Fruit fly (Drosophila melanogaster) whole organism, embryonic: Measurements from ENCODE around the gene Pep.

Experiments used
- Bgb ChIP-seq: fragments of 200-800 bp; sonication (Bioruptor generic); IDR thresholded peaks from 2 replicates; pipeline ENCODE4 v1.3.6; 2022; ENCODE audit warnings: missing biosample characterization, missing genetic modification characterization; ENCODE audit not compliant: partially characterized antibody
- CG12104 ChIP-seq: fragments of 200-800 bp; sonication (Bioruptor generic); optimal IDR thresholded peaks from 3 replicates; lab custom pipeline; 2016; ENCODE audit warnings: missing biosample characterization, missing genetic modification characterization
- CG12744 ChIP-seq: fragments of 200-800 bp; sonication (Bioruptor generic); optimal IDR thresholded peaks from 2 replicates; lab custom pipeline; 2016; ENCODE audit warnings: missing biosample characterization, missing genetic modification characterization
- CG13123 ChIP-seq: fragments of 200-800 bp; sonication (Bioruptor generic); optimal IDR thresholded peaks from 2 replicates; lab custom pipeline; 2016; ENCODE audit warnings: missing biosample characterization, missing genetic modification characterization
- CG13287 ChIP-seq: fragments of 200-800 bp; sonication (Bioruptor generic); IDR thresholded peaks from 2 replicates; pipeline ENCODE4 v1.3.6; 2022; ENCODE audit warnings: missing biosample characterization, missing genetic modification characterization; ENCODE audit not compliant: partially characterized antibody
- CG14710 ChIP-seq: fragments of 200-800 bp; sonication (Bioruptor generic); optimal IDR thresholded peaks from 3 replicates; lab custom pipeline; 2019; ENCODE audit warnings: missing biosample characterization, mild to moderate bottlenecking, missing genetic modification characterization, moderate library complexity
- CG14860 ChIP-seq: fragments of 200-800 bp; sonication (Bioruptor generic); IDR thresholded peaks from 3 replicates; pipeline ENCODE4 v1.3.6; 2022; ENCODE audit warnings: missing biosample characterization, missing genetic modification characterization; ENCODE audit not compliant: partially characterized antibody
- CG15514 ChIP-seq: fragments of 200-800 bp; sonication (Bioruptor generic); optimal IDR thresholded peaks from 3 replicates; lab custom pipeline; 2017; ENCODE audit warnings: missing biosample characterization, missing genetic modification characterization, mild to moderate bottlenecking, moderate library complexity, missing genetic modification reagents
- CG17802 ChIP-seq: fragments of 200-800 bp; sonication (Bioruptor generic); optimal IDR thresholded peaks from 2 replicates; lab custom pipeline; 2018; ENCODE audit warnings: missing biosample characterization, mild to moderate bottlenecking, missing genetic modification characterization, moderate library complexity
- CG3163 ChIP-seq: fragments of 200-800 bp; sonication (Bioruptor generic); optimal IDR thresholded peaks from 3 replicates; lab custom pipeline; 2016; ENCODE audit warnings: missing biosample characterization, missing genetic modification characterization
- CG32532 ChIP-seq: fragments of 200-800 bp; sonication (Bioruptor generic); IDR thresholded peaks from 2 replicates; pipeline ENCODE4 v1.3.6; 2022; ENCODE audit warnings: missing biosample characterization, missing genetic modification characterization
- CG42726 ChIP-seq: fragments of 200-800 bp; sonication (Bioruptor generic); IDR thresholded peaks from 2 replicates; pipeline ENCODE4 v1.3.6; 2022; ENCODE audit warnings: missing biosample characterization, missing genetic modification characterization; ENCODE audit not compliant: partially characterized antibody
- CG4360 ChIP-seq: fragments of 200-800 bp; sonication (Bioruptor generic); IDR thresholded peaks from 2 replicates; pipeline ENCODE4 v1.3.6; 2022; ENCODE audit warnings: missing biosample characterization, missing genetic modification characterization
- CG4820 ChIP-seq: fragments of 200-800 bp; sonication (Bioruptor generic); optimal IDR thresholded peaks from 3 replicates; lab custom pipeline; 2016; ENCODE audit warnings: missing biosample characterization, missing genetic modification characterization
- CG7928 ChIP-seq: fragments of 200-800 bp; sonication (Bioruptor generic); optimal IDR thresholded peaks from 2 replicates; lab custom pipeline; 2017; ENCODE audit warnings: missing biosample characterization, mild to moderate bottlenecking, missing genetic modification characterization
- CG8281 ChIP-seq: fragments of 200-800 bp; sonication (Bioruptor generic); optimal IDR thresholded peaks from 2 replicates; lab custom pipeline; 2018; ENCODE audit warnings: missing biosample characterization, mild to moderate bottlenecking, missing genetic modification characterization, moderate library complexity
- CG9876 ChIP-seq: fragments of 200-800 bp; sonication (Bioruptor generic); optimal IDR thresholded peaks from 2 replicates; lab custom pipeline; 2016; ENCODE audit warnings: missing biosample characterization, missing genetic modification characterization
- Deaf1 ChIP-seq: fragments of 200-800 bp; optimal IDR thresholded peaks from 3 replicates; lab custom pipeline; 2019; ENCODE audit warnings: missing biosample characterization, mild to moderate bottlenecking, missing genetic modification characterization, moderate library complexity
- Dll ChIP-seq: fragments of 200-800 bp; sonication (Bioruptor generic); IDR thresholded peaks from 4 replicates; pipeline ENCODE4 v1.3.6; 2022; ENCODE audit warnings: missing biosample characterization, missing genetic modification characterization; ENCODE audit not compliant: partially characterized antibody
- ERR ChIP-seq: fragments of 200-800 bp; sonication (Bioruptor generic); optimal IDR thresholded peaks from 2 replicates; lab custom pipeline; 2016; ENCODE audit warnings: missing biosample characterization, missing genetic modification characterization
- Eip74EF ChIP-seq, 2 experiments: fragments of 200-800 bp in 1 of 2; fragments of >200 bp in 1 of 2; sonication (Bioruptor generic) in 1 of 2; optimal IDR thresholded peaks; 2 replicates each; lab custom pipeline; 2017 to 2019; ENCODE audit warnings: missing biosample characterization in 2 of 2, missing genetic modification characterization in 2 of 2, mild to moderate bottlenecking in 1 of 2, moderate library complexity in 1 of 2
- Hr78 ChIP-seq, 2 experiments: fragments of 200-800 bp in 1 of 2; fragments of >200 bp in 1 of 2; sonication (Bioruptor generic) in 1 of 2; optimal IDR thresholded peaks; 2 replicates each; lab custom pipeline; 2017 to 2019; ENCODE audit warnings: missing biosample characterization in 2 of 2, missing genetic modification characterization in 2 of 2, mild to moderate bottlenecking in 1 of 2, moderate library complexity in 1 of 2
- Lpt ChIP-seq: fragments of >200 bp; optimal IDR thresholded peaks from 2 replicates; lab custom pipeline; 2018; ENCODE audit warnings: missing biosample characterization, missing genetic modification characterization
- Med ChIP-seq: fragments of 200-800 bp; sonication (Bioruptor generic); peaks from one replicate; lab custom pipeline; 2016; ENCODE audit warnings: missing biosample characterization, missing genetic modification characterization, mild to moderate bottlenecking, inconsistent platforms, moderate library complexity
- Rx ChIP-seq: fragments of 200-800 bp; sonication (Bioruptor generic); IDR thresholded peaks from 2 replicates; pipeline ENCODE4 v1.3.6; 2022; ENCODE audit warnings: missing biosample characterization, missing genetic modification characterization
- abd-A ChIP-seq: fragments of 200-800 bp; sonication (Bioruptor generic); optimal IDR thresholded peaks from 3 replicates; lab custom pipeline; 2019; ENCODE audit warnings: missing biosample characterization, mild to moderate bottlenecking, missing genetic modification characterization, moderate library complexity
- amos ChIP-seq: fragments of 200-800 bp; sonication (Bioruptor generic); IDR thresholded peaks from 2 replicates; pipeline ENCODE4 v1.3.6; 2022; ENCODE audit warnings: missing biosample characterization, missing genetic modification characterization; ENCODE audit not compliant: partially characterized antibody
- bbx ChIP-seq: fragments of 200-800 bp; sonication (Bioruptor generic); IDR thresholded peaks from 2 replicates; pipeline ENCODE4 v1.3.6; 2022; ENCODE audit warnings: missing biosample characterization, missing genetic modification characterization; ENCODE audit not compliant: partially characterized antibody
- cg ChIP-seq: fragments of 200-800 bp; sonication (Bioruptor generic); optimal IDR thresholded peaks from 3 replicates; lab custom pipeline; 2019; ENCODE audit warnings: missing biosample characterization, mild to moderate bottlenecking, missing genetic modification characterization, moderate library complexity
- chinmo ChIP-seq: fragments of 200-800 bp; sonication (Bioruptor generic); IDR thresholded peaks from 4 replicates; pipeline ENCODE4 v1.3.6; 2022; ENCODE audit warnings: missing biosample characterization, missing genetic modification characterization; ENCODE audit not compliant: partially characterized antibody
- danr ChIP-seq: fragments of 200-800 bp; sonication (Bioruptor generic); IDR thresholded peaks from 2 replicates; pipeline ENCODE4 v1.3.6; 2022; ENCODE audit warnings: missing biosample characterization, missing genetic modification characterization
- dm ChIP-seq: fragments of 200-800 bp; sonication (Bioruptor generic); optimal IDR thresholded peaks from 3 replicates; lab custom pipeline; 2016; ENCODE audit warnings: missing biosample characterization, missing genetic modification characterization
- ftz-f1 ChIP-seq: fragments of 200-800 bp; sonication (Bioruptor generic); optimal IDR thresholded peaks from 2 replicates; lab custom pipeline; 2016; ENCODE audit warnings: missing biosample characterization, missing genetic modification characterization
- jing ChIP-seq: fragments of 200-800 bp; sonication (Bioruptor generic); optimal IDR thresholded peaks from 2 replicates; lab custom pipeline; 2018; ENCODE audit warnings: missing biosample characterization, mild to moderate bottlenecking, missing genetic modification characterization
- kay ChIP-seq: fragments of 200-800 bp; sonication (Bioruptor generic); optimal IDR thresholded peaks from 2 replicates; lab custom pipeline; 2016; ENCODE audit warnings: missing biosample characterization, missing genetic modification characterization
- knrl ChIP-seq: fragments of 200-800 bp; sonication (Bioruptor generic); IDR thresholded peaks from 3 replicates; pipeline ENCODE4 v1.3.6; 2022; ENCODE audit warnings: missing biosample characterization, missing genetic modification characterization; ENCODE audit not compliant: partially characterized antibody
- mirr ChIP-seq: fragments of 200-800 bp; sonication (Bioruptor generic); optimal IDR thresholded peaks from 3 replicates; lab custom pipeline; 2018; ENCODE audit warnings: missing biosample characterization, mild to moderate bottlenecking, missing genetic modification characterization
- rib ChIP-seq: fragments of 200-800 bp; sonication (Bioruptor generic); IDR thresholded peaks from 2 replicates; pipeline ENCODE4 v1.3.6; 2022; ENCODE audit warnings: missing biosample characterization, missing genetic modification characterization
- scrt ChIP-seq: fragments of 200-800 bp; sonication (Bioruptor generic); optimal IDR thresholded peaks from 2 replicates; lab custom pipeline; 2018; ENCODE audit warnings: missing biosample characterization, mild to moderate bottlenecking, missing genetic modification characterization, moderate library complexity
- sna ChIP-seq: fragments of 200-800 bp; sonication (Bioruptor generic); IDR thresholded peaks from 2 replicates; pipeline ENCODE4 v1.3.6; 2022; ENCODE audit warnings: missing biosample characterization, missing genetic modification characterization; ENCODE audit not compliant: partially characterized antibody
- sob ChIP-seq: fragments of 200-800 bp; sonication (Bioruptor generic); IDR thresholded peaks from 2 replicates; pipeline ENCODE4 v1.3.6; 2022; ENCODE audit warnings: missing biosample characterization, missing genetic modification characterization
- sqz ChIP-seq: fragments of 200-800 bp; sonication (Bioruptor generic); optimal IDR thresholded peaks from 3 replicates; lab custom pipeline; 2018; ENCODE audit warnings: missing biosample characterization, mild to moderate bottlenecking, missing genetic modification characterization
- tgo ChIP-seq: fragments of 200-800 bp; sonication (Bioruptor generic); IDR thresholded peaks from 3 replicates; pipeline ENCODE4 v1.3.6; 2022; ENCODE audit warnings: missing biosample characterization, missing genetic modification characterization
- tna ChIP-seq: fragments of 200-800 bp; sonication (Bioruptor generic); IDR thresholded peaks from 2 replicates; pipeline ENCODE4 v1.3.6; 2022; ENCODE audit warnings: missing biosample characterization, missing genetic modification characterization; ENCODE audit not compliant: partially characterized antibody
- z ChIP-seq: fragments of 200-800 bp; sonication (Bioruptor generic); IDR thresholded peaks from 3 replicates; pipeline ENCODE4 v1.3.6; 2022; ENCODE audit warnings: missing biosample characterization, missing genetic modification characterization
- zen ChIP-seq: fragments of 200-800 bp; sonication (Bioruptor generic); optimal IDR thresholded peaks from 3 replicates; lab custom pipeline; 2018; ENCODE audit warnings: missing biosample characterization, mild to moderate bottlenecking, missing genetic modification characterization, moderate library complexity
- zen2 ChIP-seq: fragments of 200-800 bp; sonication (Bioruptor generic); IDR thresholded peaks from 3 replicates; pipeline ENCODE4 v1.3.6; 2022; ENCODE audit warnings: missing biosample characterization, missing genetic modification characterization; ENCODE audit not compliant: partially characterized antibody
- zf30C ChIP-seq: fragments of 200-800 bp; sonication (Bioruptor generic); optimal IDR thresholded peaks from 3 replicates; lab custom pipeline; 2018; ENCODE audit warnings: missing biosample characterization, mild to moderate bottlenecking, missing genetic modification characterization

The Pep gene

dm6 chr3L:17613972-17614384, 30.9 kb downstream of the Pep start (continued):
- TF ChIP-seq Rx (GFP tag; lab: Robert Waterston, UW): no peak
- TF ChIP-seq Eip74EF (GFP tag; optimal IDR thresholded peaks at IDR 0.05; lab: Kevin White, UChicago): peak in 1 of 2 experiments; percentile 79
- peak; percentile 87 for TF ChIP-seq cg (GFP tag; lab: Kevin White, UChicago)
- TF ChIP-seq zen2 (GFP tag; lab: Robert Waterston, UW): peak; percentile 44; the same call in 1 of the 3 replicates
- TF ChIP-seq kay (GFP tag; lab: Kevin White, UChicago): peak; percentile 29
- peak; percentile 99 for TF ChIP-seq chinmo
- TF ChIP-seq mirr (GFP tag; lab: Kevin White, UChicago): peak; percentile 53
- TF ChIP-seq CG13287 (GFP tag; lab: Robert Waterston, UW): peak; percentile 58; the same call in 1 of the 2 replicates
- TF ChIP-seq Hr78 (GFP tag; optimal IDR thresholded peaks at IDR 0.05; lab: Kevin White, UChicago): peak in 1 of 2 experiments; percentile 38
- TF ChIP-seq knrl (GFP tag; lab: Robert Waterston, UW): 0 out of 3 replicates have a peak, but pooled peaks have one; percentile 9
- peak; percentile 75 for TF ChIP-seq sqz (GFP tag; lab: Kevin White, UChicago)
- peak; percentile 78 for TF ChIP-seq CG4360 (GFP tag; lab: Robert Waterston, UW)
- no peak for TF ChIP-seq zen (tag; lab: Kevin White, UChicago)
- no peak for TF ChIP-seq CG8281 (tag; lab: Kevin White, UChicago)
- no peak for TF ChIP-seq CG9876 (GFP tag; lab: Kevin White, UChicago)
- peak; percentile 51 for TF ChIP-seq Deaf1
- no peak for TF ChIP-seq CG12744 (GFP tag; lab: Kevin White, UChicago)
- TF ChIP-seq ERR (GFP tag; lab: Kevin White, UChicago): peak; percentile 17
- peak; percentile 13; the same call in 1 of the 2 replicates for TF ChIP-seq CG42726
- TF ChIP-seq CG7928 (GFP tag; lab: Kevin White, UChicago): no peak
- TF ChIP-seq dm (GFP tag; lab: Kevin White, UChicago): no peak
- peak; percentile 71 for TF ChIP-seq rib (GFP tag; lab: Robert Waterston, UW)
- TF ChIP-seq CG17802 (tag; lab: Kevin White, UChicago): no peak
- TF ChIP-seq CG13123 (GFP tag; lab: Kevin White, UChicago): no peak
- TF ChIP-seq tna (GFP tag; lab: Robert Waterston, UW): 0 out of 2 replicates have a peak, but pooled peaks have one; percentile 27
- TF ChIP-seq ftz-f1 (GFP tag; lab: Kevin White, UChicago): peak; percentile 98
- TF ChIP-seq danr (GFP tag; lab: Robert Waterston, UW): no peak
- 0 out of 2 replicates have a peak, but pooled peaks have one; percentile 32 for TF ChIP-seq sna (GFP tag; lab: Robert Waterston, UW)
- peak; percentile 37; the same call in 1 of the 3 replicates for TF ChIP-seq CG14860
- peak; percentile 6 for TF ChIP-seq Med (GFP tag; lab: Kevin White, UChicago)
- TF ChIP-seq Bgb (GFP tag; lab: Robert Waterston, UW): peak; percentile 54; the same call in 1 of the 2 replicates
- peak; percentile 41; the same call in 1 of the 2 replicates for TF ChIP-seq amos (GFP tag; lab: Robert Waterston, UW)
- TF ChIP-seq z (GFP tag; lab: Robert Waterston, UW): peak; percentile 97
- no peak for TF ChIP-seq CG14710 (tag; lab: Kevin White, UChicago)
- TF ChIP-seq Lpt (GFP tag; lab: Kevin White, UChicago): no peak
- TF ChIP-seq zf30C: no peak
- TF ChIP-seq scrt (GFP tag; lab: Kevin White, UChicago): peak; percentile 94
- TF ChIP-seq CG32532 (GFP tag; lab: Robert Waterston, UW): peak; percentile 32; the same call in 1 of the 2 replicates
- no peak for TF ChIP-seq jing (GFP tag; lab: Kevin White, UChicago)
- peak; percentile 53 for TF ChIP-seq CG3163 (GFP tag; lab: Kevin White, UChicago)
- peak; percentile 47; the same call in 3 of the 4 replicates for TF ChIP-seq Dll (GFP tag; lab: Robert Waterston, UW)
- TF ChIP-seq abd-A (tag; lab: Kevin White, UChicago): peak; percentile 60
- peak; percentile 15 for TF ChIP-seq CG15514
- TF ChIP-seq CG4820 (GFP tag; lab: Kevin White, UChicago): no peak
- no peak for TF ChIP-seq tgo
- TF ChIP-seq bbx (GFP tag; lab: Robert Waterston, UW): peak; percentile 54; the same call in 1 of the 2 replicates
- peak; percentile 44; the same call in 1 of the 2 replicates for TF ChIP-seq sob (GFP tag; lab: Robert Waterston, UW)
- no peak for TF ChIP-seq CG12104
